Worm (Caenorhabditis elegans): ENCODE data around the gene epn-1.

- no peak for TF ChIP-seq sea-2 (GFP tag; optimal IDR thresholded peaks at IDR 0.05)
- TF ChIP-seq nhr-25 (tag; optimal IDR thresholded peaks at IDR 0.05), result peak; percentile 76
- peak; percentile 37 for TF ChIP-seq ama-1 (optimal IDR thresholded peaks at IDR 0.05)
- TF ChIP-seq nhr-237 (tag; optimal IDR thresholded peaks at IDR 0.05), result no peak
- TF ChIP-seq R02D3.7 (tag; optimal IDR thresholded peaks at IDR 0.05), result no peak
- no peak for TF ChIP-seq skn-1 (tag; optimal IDR thresholded peaks at IDR 0.05)
These were observed 6.3 kb upstream of the epn-1 start, which contains the start of gene mbk-1 for ce11 chrX:14824490-14825050.

Data from whole organism, L3 larva.